Worm (Caenorhabditis elegans) whole organism, L4/young adult: Measurements from ENCODE around the gene R05D3.8.

Source experiments
- W03F9.2 ChIP-seq: fragments of 150-350 bp; optimal IDR thresholded peaks from 2 replicates; lab custom pipeline; 2014; ENCODE audit warnings: missing biosample characterization, missing genetic modification characterization
- dao-5 ChIP-seq: sonication (generic microtip); optimal IDR thresholded peaks from 2 replicates; lab custom pipeline; 2016; ENCODE audit warnings: missing genotype, missing genetic modification characterization, moderate library complexity, missing compliant biosample characterization
- him-1 ChIP-seq: sonication (generic microtip); optimal IDR thresholded peaks from 2 replicates; lab custom pipeline; 2016; ENCODE audit warnings: missing genotype, missing genetic modification reagents, missing genetic modification characterization, missing compliant biosample characterization

R05D3.8 gene

ce11 chrIII:8331779-8332178, 26.3 kb downstream of the R05D3.8 start, which contains the start of the genes mrps-18A and ZC262.2:
mrps-18A (minus strand) TSS chrIII:8331919.
ZC262.2 (plus strand) TSS chrIII:8332062.
- peak; percentile 19 for TF ChIP-seq W03F9.2 (tag; lab: Kevin White, UChicago)
- no peak for TF ChIP-seq him-1 (tag; lab: Kevin White, UChicago)
- TF ChIP-seq dao-5 (tag; lab: Kevin White, UChicago): no peak

DNA sequence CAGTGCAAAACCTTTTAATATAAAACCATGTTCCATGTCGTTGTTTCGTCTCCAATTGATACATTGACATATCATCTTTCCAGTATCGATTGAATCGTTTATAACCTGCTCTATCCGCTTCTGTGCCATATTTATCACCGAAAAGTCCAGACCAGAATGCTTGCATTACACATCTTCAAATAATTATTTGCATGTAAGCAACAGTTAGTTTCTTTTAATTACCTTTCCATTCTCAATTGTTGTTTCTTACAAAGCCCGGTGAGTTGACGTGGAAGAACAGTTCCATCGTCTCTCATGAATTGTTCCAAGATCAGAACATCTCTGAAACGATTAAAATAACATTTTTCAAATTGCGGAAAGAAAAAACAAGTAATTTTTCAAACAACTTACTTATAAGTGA, 26.9 kb downstream of the R05D3.8 start, which contains the start of gene iglr-2:
Gene iglr-2 (minus strand): TSS at position 101 of the 400 bp plus-strand sequence.
- TF ChIP-seq him-1 (tag; lab: Kevin White, UChicago) (no peak), W03F9.2 (tag; lab: Kevin White, UChicago) (no peak), dao-5 (tag; lab: Kevin White, UChicago) (no peak)

DNA sequence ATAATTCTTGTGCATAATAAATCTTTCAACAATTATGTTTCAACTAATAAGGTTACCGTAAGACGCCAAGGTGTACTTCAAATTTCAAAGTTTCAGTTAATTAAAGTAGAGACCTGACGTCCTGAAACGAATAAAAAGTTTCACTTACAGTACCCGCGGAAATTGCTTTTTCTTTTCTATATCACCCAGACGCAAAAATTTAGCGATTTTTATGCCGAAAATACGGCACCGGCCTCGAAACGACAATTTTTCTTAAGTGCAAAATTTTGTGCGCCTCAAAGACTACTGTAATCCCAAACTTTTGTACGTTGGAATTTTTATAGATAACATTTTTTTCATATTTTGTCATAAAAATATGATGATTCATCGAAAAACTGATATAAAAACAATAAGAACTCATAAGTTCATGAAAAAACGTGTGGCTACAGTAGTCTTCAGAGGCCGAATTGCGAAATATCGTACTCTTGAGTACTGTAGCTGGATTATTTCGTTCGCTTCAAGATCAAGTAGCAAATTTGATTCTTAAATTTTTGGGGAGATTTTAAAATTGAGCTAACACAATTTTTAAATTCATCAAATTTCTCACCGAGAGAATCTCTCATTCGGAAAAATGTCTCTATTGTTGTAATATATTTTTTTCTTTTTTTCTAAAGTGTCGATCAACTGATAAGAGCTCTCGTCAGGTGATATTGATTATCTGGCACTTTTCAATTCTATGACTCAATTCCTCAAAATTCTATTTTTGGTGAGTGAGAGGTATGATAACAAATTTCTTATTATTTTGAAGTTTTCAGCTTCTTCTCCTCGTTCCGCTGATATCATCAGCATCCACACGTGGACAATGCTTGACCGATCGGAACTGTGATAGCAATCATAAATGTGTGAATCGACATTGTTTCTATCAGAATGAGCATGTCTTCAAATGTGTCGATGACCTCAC, 32.3 kb downstream of the R05D3.8 start, which contains the start of gene ZC262.13:
Gene ZC262.13 (plus strand): TSS at position 641 of the 940 bp plus-strand sequence.
- TF ChIP-seq dao-5 (tag; lab: Kevin White, UChicago) (no peak), him-1 (tag; lab: Kevin White, UChicago) (no peak)

- TF ChIP-seq him-1 (tag; lab: Kevin White, UChicago) (no peak), W03F9.2 (tag; lab: Kevin White, UChicago) (no peak), dao-5 (tag; lab: Kevin White, UChicago) (no peak)
Measured at ce11 chrIII:8324412-8324811, 33.7 kb downstream of the R05D3.8 start, which contains the start of gene F10E9.12. F10E9.12 (plus strand) TSS chrIII:8324542.

DNA sequence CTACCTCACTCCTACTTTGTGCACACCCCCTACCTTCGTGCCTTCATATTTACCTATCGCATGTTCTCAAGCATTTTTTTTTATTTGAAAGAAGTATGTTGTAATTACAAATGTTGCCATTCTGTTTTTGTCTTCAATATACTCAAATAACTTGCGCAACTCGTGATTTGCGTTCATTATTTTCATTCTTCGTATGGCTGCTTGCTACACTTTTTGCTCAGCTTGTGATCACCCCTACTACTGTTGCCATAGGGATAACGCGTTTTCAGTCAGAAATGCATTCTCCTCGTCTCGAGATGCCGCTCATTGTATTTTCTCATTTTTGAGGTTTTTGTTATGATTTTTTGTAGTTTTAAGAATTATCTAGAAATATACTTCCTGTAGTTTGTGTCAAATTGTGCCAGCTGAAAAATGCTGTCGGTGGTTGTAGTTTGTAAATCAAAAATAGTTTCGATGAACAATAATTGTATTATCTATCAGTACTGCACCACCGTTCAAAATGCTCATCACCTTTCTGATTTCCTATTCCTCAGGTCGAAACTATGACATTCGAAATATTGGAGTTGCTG, 35.4 kb downstream of the R05D3.8 start, which contains the start of gene F10E9.1:
Gene F10E9.1 (plus strand): TSS at position 519 of the 569 bp plus-strand sequence.
- no peak for TF ChIP-seq dao-5 (tag; lab: Kevin White, UChicago)
- TF ChIP-seq him-1 (tag; lab: Kevin White, UChicago): no peak
- TF ChIP-seq W03F9.2 (tag; lab: Kevin White, UChicago): no peak

ce11 chrIII:8321225-8321624, 36.9 kb downstream of the R05D3.8 start:
- TF ChIP-seq W03F9.2 (tag; lab: Kevin White, UChicago): no peak
- TF ChIP-seq him-1 (tag; lab: Kevin White, UChicago): no peak
- no peak for TF ChIP-seq dao-5 (tag; lab: Kevin White, UChicago)

DNA sequence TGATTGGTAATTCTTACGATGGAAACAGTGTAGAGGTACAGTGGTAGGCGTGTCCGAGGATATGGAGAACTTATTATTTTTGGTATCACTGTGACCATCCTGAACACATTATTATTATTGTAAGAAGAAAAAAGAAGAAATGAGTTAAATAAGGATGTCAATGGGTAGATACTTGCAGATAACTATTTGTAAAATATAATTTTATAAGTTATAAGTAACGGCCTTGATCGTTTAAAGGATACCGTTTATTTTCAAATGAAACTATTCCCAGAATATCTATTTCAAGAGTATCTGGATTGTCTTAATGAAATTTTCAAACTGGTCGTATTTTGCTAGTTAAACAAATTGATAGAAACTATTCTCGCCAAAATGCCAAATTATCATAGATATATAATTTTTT, 37.9 kb downstream of the R05D3.8 start, which contains the start of gene F10E9.10:
Gene F10E9.10 (minus strand): TSS at position 101 of the 400 bp plus-strand sequence.
- TF ChIP-seq dao-5 (tag; lab: Kevin White, UChicago) (no peak), him-1 (tag; lab: Kevin White, UChicago) (no peak), W03F9.2 (tag; lab: Kevin White, UChicago) (no peak)

DNA sequence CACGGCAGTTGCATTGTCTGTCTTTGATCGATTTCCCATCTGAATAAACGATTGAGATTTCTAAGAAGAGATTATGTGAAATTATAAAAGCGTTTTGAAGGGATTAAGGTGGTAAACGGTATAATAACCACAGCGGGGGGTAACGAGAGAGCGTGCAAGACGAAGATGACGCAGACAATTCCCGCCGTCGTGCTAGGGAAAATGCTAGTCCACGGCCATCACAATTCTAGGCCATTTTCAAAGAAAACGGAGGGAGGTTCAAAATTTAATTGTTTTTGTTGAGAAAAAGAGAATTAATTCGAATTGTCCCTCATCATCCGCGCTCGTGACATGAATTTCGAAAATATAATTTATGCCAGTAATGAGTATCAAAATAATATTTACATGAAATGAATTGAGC, 39.0 kb downstream of the R05D3.8 start, which contains the start of gene F10E9.11:
Gene F10E9.11 (minus strand): TSS at position 161 of the 400 bp plus-strand sequence.
- no peak for TF ChIP-seq him-1 (tag; lab: Kevin White, UChicago)
- no peak for TF ChIP-seq dao-5 (tag; lab: Kevin White, UChicago)
- peak; percentile 80 for TF ChIP-seq W03F9.2 (tag; lab: Kevin White, UChicago)

ce11 chrIII:8318488-8318887, 39.6 kb downstream of the R05D3.8 start, which contains the start of gene sas-4:
sas-4 (minus strand) TSS chrIII:8318588.
- no peak for TF ChIP-seq him-1 (tag; lab: Kevin White, UChicago)
- TF ChIP-seq W03F9.2 (tag; lab: Kevin White, UChicago): no peak
- TF ChIP-seq dao-5 (tag; lab: Kevin White, UChicago): no peak

ce11 chrIII:8312393-8312792, 45.7 kb downstream of the R05D3.8 start, which contains the start of gene F10E9.2:
F10E9.2 (plus strand) TSS chrIII:8312693.
- TF ChIP-seq dao-5 (tag; lab: Kevin White, UChicago) (no peak), W03F9.2 (tag; lab: Kevin White, UChicago) (no peak), him-1 (tag; lab: Kevin White, UChicago) (no peak)

DNA sequence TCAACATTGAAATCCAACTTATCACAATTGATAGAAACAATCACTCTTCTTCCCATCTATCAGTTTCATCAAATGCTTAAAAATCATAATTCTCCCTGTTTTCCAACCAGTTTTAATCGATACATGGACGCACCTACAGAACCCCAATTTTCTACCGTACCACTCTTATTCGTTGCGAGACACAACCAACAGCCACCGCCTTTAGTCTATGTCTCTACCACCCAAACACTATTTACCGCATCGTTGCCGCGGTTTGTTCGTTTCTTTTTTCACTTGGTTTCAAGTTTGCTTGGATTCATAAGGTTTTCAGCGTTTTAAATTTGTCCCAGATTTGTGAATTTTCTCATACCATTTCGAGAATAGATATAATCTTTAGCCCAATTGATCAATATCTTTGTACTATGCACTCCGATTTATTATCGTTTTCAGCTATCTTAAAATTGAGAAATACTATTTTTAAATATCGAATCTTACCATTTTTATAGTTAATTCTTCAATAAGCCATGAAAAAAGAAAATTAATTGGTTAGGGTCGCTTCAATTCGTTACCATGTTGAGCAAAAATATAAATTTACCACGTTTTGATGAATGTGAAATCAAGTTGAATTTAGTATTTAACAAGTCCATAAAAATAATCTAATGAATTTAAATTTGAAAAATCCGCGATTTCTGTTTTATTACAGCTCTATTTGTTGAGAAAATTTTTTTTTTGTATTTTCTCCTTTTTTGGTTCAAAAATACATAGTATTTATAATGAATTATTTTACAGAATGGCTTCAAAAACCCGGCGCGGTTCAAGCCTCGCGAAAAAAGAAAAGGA, 47.7 kb downstream of the R05D3.8 start, which contains the start of gene F10E9.3:
Gene F10E9.3 (plus strand): TSS at position 769 of the 819 bp plus-strand sequence.
- TF ChIP-seq dao-5 (tag; lab: Kevin White, UChicago): no peak
- TF ChIP-seq him-1 (tag; lab: Kevin White, UChicago): no peak
- TF ChIP-seq W03F9.2 (tag; lab: Kevin White, UChicago): no peak

DNA sequence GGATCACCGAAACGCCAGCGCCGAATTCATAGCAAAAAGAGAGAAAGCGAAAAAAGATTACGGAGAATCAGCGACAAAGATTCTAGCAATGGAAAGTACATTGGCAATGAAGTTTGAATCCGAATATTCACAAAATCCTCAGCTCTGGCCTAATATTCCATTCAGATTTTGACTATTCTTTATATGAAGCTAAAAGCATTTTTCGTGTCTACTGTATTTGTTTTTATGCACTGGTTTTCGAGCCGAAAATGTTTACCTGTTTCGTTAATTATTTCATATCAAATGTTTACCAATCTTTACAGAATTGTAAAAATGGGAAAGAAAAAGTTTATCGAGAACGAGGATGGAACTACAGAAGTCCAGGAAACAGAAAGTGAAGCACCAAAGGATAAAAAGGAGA, 49.9 kb downstream of the R05D3.8 start, which contains the start of gene F10E9.4:
Gene F10E9.4 (plus strand): TSS at position 301 of the 400 bp plus-strand sequence.
- no peak for TF ChIP-seq W03F9.2 (tag; lab: Kevin White, UChicago)
- TF ChIP-seq dao-5 (tag; lab: Kevin White, UChicago): no peak
- TF ChIP-seq him-1 (tag; lab: Kevin White, UChicago): no peak
